Worm (Caenorhabditis elegans) whole organism, young adult: ENCODE data around the gene F46B6.12.

ENCODE experiments used
- B0019.2 ChIP-seq: fragments of 200-800 bp; sonication (Bioruptor generic); conservative IDR thresholded peaks from 2 replicates; pipeline ENCODE4 v1.3.6; 2022; ENCODE audit warnings: missing genetic modification reagents, missing genetic modification characterization, missing compliant biosample characterization
- B0035.1 ChIP-seq: sonication (generic microtip); optimal IDR thresholded peaks from 2 replicates; lab custom pipeline; 2016; ENCODE audit warnings: missing genetic modification characterization, mild to moderate bottlenecking, missing compliant biosample characterization, missing genotype, missing genetic modification reagents
- B0261.1 ChIP-seq: sonication (generic microtip); optimal IDR thresholded peaks from 2 replicates; lab custom pipeline; 2016; ENCODE audit warnings: mild to moderate bottlenecking, missing genetic modification characterization, moderate library complexity, missing compliant biosample characterization
- C17E4.6 ChIP-seq: fragments of 200-800 bp; sonication (Bioruptor generic); IDR thresholded peaks from 2 replicates; pipeline ENCODE4 v1.3.6; 2022; ENCODE audit warnings: missing genetic modification reagents, missing genetic modification characterization, missing compliant biosample characterization
- F37B4.10 ChIP-seq: fragments of 200-800 bp; sonication (Bioruptor generic); IDR thresholded peaks from 2 replicates; pipeline ENCODE4 v1.3.6; 2022; ENCODE audit warnings: missing genetic modification characterization, missing compliant biosample characterization
- F39B2.1 ChIP-seq: fragments of 200-800 bp; sonication (Bioruptor generic); IDR thresholded peaks from 2 replicates; pipeline ENCODE4 v1.3.6; 2022; ENCODE audit warnings: missing genetic modification reagents, missing genetic modification characterization, missing compliant biosample characterization
- F52B5.7 ChIP-seq: sonication (generic microtip); optimal IDR thresholded peaks from 2 replicates; lab custom pipeline; 2016; ENCODE audit warnings: mild to moderate bottlenecking, missing genetic modification characterization, missing compliant biosample characterization
- F57C9.4 ChIP-seq: sonication (generic microtip); optimal IDR thresholded peaks from 2 replicates; lab custom pipeline; 2017; ENCODE audit warnings: mild to moderate bottlenecking, missing genetic modification characterization, missing compliant biosample characterization
- K12H6.12 ChIP-seq: fragments of 200-800 bp; sonication (Bioruptor generic); optimal IDR thresholded peaks from 2 replicates; lab custom pipeline; 2018; ENCODE audit warnings: mild to moderate bottlenecking, missing genetic modification characterization, missing compliant biosample characterization
- Y53G8AR.9 ChIP-seq: fragments of 200-800 bp; sonication (Bioruptor generic); conservative IDR thresholded peaks from 2 replicates; pipeline ENCODE4 v1.3.6; 2022; ENCODE audit warnings: missing genetic modification reagents, missing genetic modification characterization, missing compliant biosample characterization
- ZK185.1 ChIP-seq: sonication (generic microtip); optimal IDR thresholded peaks from 2 replicates; lab custom pipeline; 2016; ENCODE audit warnings: mild to moderate bottlenecking, missing genetic modification characterization, missing compliant biosample characterization; ENCODE audit not compliant: poor library complexity, severe bottlenecking
- ama-1 ChIP-seq, 3 experiments: fragments of 150-350 bp in 1 of 3; sonication (generic microtip) in 2 of 3; optimal IDR thresholded peaks; 2 replicates each; lab custom pipeline; 2014 to 2018; ENCODE audit warnings: missing biosample characterization in 2 of 3, missing genetic modification characterization in 2 of 3, missing genetic modification reagents in 2 of 3
- athp-1 ChIP-seq: sonication (generic microtip); optimal IDR thresholded peaks from 2 replicates; lab custom pipeline; 2017; ENCODE audit warnings: mild to moderate bottlenecking, missing genetic modification characterization, missing compliant biosample characterization
- attf-6 ChIP-seq: fragments of 200-800 bp; sonication (Bioruptor generic); IDR thresholded peaks from 2 replicates; pipeline ENCODE4 v1.3.6; 2022; ENCODE audit warnings: missing genetic modification reagents, missing genetic modification characterization, missing compliant biosample characterization
- bed-2 ChIP-seq: fragments of 200-800 bp; sonication (Bioruptor generic); IDR thresholded peaks from 2 replicates; pipeline ENCODE4 v1.3.6; 2022; ENCODE audit warnings: missing genetic modification reagents, missing genetic modification characterization, missing compliant biosample characterization
- cebp-1 ChIP-seq, 2 experiments: fragments of 200-800 bp in 1 of 2; sonication (Bioruptor generic) in 1 of 2; sonication (generic microtip) in 1 of 2; IDR thresholded peaks in 1 of 2; optimal IDR thresholded peaks in 1 of 2; 2 replicates each; pipeline versions ENCODE4 v1.3.6 to Lab custom; 2017 to 2022; ENCODE audit warnings: missing compliant biosample characterization in 2 of 2, missing genetic modification characterization in 2 of 2, mild to moderate bottlenecking in 1 of 2, missing genetic modification reagents in 1 of 2, moderate library complexity in 1 of 2
- cebp-2 ChIP-seq: fragments of 200-800 bp; sonication (Bioruptor generic); IDR thresholded peaks from 2 replicates; pipeline ENCODE4 v1.3.6; 2022; ENCODE audit warnings: missing genetic modification characterization, missing compliant biosample characterization
- ceh-91 ChIP-seq: fragments of 200-800 bp; sonication (Bioruptor generic); IDR thresholded peaks from 2 replicates; pipeline ENCODE4 v1.3.6; 2022; ENCODE audit warnings: missing genetic modification reagents, missing genetic modification characterization, missing compliant biosample characterization
- chd-7 ChIP-seq: sonication (generic microtip); optimal IDR thresholded peaks from 2 replicates; lab custom pipeline; 2016; ENCODE audit warnings: mild to moderate bottlenecking, missing genetic modification characterization, moderate library complexity, missing compliant biosample characterization
- dox-1 ChIP-seq: fragments of 200-800 bp; sonication (Bioruptor generic); IDR thresholded peaks from 2 replicates; pipeline ENCODE4 v1.3.6; 2022; ENCODE audit warnings: missing genetic modification reagents, missing genetic modification characterization, missing compliant biosample characterization
- dpff-1 ChIP-seq: sonication (generic microtip); optimal IDR thresholded peaks from 2 replicates; lab custom pipeline; 2017; ENCODE audit warnings: mild to moderate bottlenecking, missing genetic modification characterization, missing compliant biosample characterization
- egrh-3 ChIP-seq: fragments of 200-800 bp; sonication (Bioruptor generic); IDR thresholded peaks from 2 replicates; pipeline ENCODE4 v1.3.6; 2022; ENCODE audit warnings: missing genetic modification reagents, missing genetic modification characterization, missing compliant biosample characterization
- ekl-4 ChIP-seq: fragments of 200-800 bp; sonication (Bioruptor generic); IDR thresholded peaks from 2 replicates; pipeline ENCODE4 v1.3.6; 2022; ENCODE audit warnings: missing genetic modification reagents, missing genetic modification characterization, missing compliant biosample characterization
- hmg-1.2 ChIP-seq: fragments of 200-800 bp; sonication (Bioruptor generic); IDR thresholded peaks from 2 replicates; pipeline ENCODE4 v1.3.6; 2022; ENCODE audit warnings: missing genetic modification reagents, missing genetic modification characterization, missing compliant biosample characterization
- lin-40 ChIP-seq: sonication (generic microtip); optimal IDR thresholded peaks from 2 replicates; lab custom pipeline; 2016; ENCODE audit warnings: missing genetic modification characterization, mild to moderate bottlenecking, missing compliant biosample characterization, missing genotype, missing genetic modification reagents
- madf-3 ChIP-seq: fragments of 200-800 bp; sonication (Bioruptor generic); IDR thresholded peaks from 2 replicates; pipeline ENCODE4 v1.3.6; 2022; ENCODE audit warnings: missing genetic modification reagents, missing genetic modification characterization, missing compliant biosample characterization
- madf-6 ChIP-seq: fragments of 200-800 bp; sonication (Bioruptor generic); IDR thresholded peaks from 2 replicates; pipeline ENCODE4 v1.3.6; 2022; ENCODE audit warnings: missing genetic modification reagents, missing genetic modification characterization, missing compliant biosample characterization
- mes-4 ChIP-seq: sonication (generic microtip); optimal IDR thresholded peaks from 2 replicates; lab custom pipeline; 2016; ENCODE audit warnings: missing genotype, missing genetic modification characterization, missing compliant biosample characterization
- nfya-1 ChIP-seq: sonication (generic microtip); optimal IDR thresholded peaks from 2 replicates; lab custom pipeline; 2017; ENCODE audit warnings: antibody characterized with exemption, missing compliant biosample characterization, missing genetic modification characterization, borderline replicate concordance; ENCODE audit not compliant: insufficient read depth
- nfya-2 ChIP-seq: fragments of 200-800 bp; sonication (Bioruptor generic); IDR thresholded peaks from 2 replicates; pipeline ENCODE4 v1.3.6; 2022; ENCODE audit warnings: missing genetic modification reagents, missing genetic modification characterization, missing compliant biosample characterization
- nhr-120 ChIP-seq: fragments of 200-800 bp; sonication (Bioruptor generic); IDR thresholded peaks from 2 replicates; pipeline ENCODE4 v1.3.6; 2022; ENCODE audit warnings: missing genetic modification characterization, missing compliant biosample characterization
- nhr-27 ChIP-seq: fragments of 200-800 bp; sonication (Bioruptor generic); optimal IDR thresholded peaks from 2 replicates; lab custom pipeline; 2018; ENCODE audit warnings: mild to moderate bottlenecking, missing genetic modification characterization, moderate library complexity, missing compliant biosample characterization
- nhr-80 ChIP-seq: sonication (generic microtip); optimal IDR thresholded peaks from 2 replicates; lab custom pipeline; 2016; ENCODE audit warnings: missing genetic modification characterization, missing compliant biosample characterization
- pbrm-1 ChIP-seq: fragments of 200-800 bp; sonication (Bioruptor generic); IDR thresholded peaks from 2 replicates; pipeline ENCODE4 v1.3.6; 2022; ENCODE audit warnings: missing genetic modification reagents, missing genetic modification characterization, missing compliant biosample characterization
- rcor-1 ChIP-seq: fragments of 200-800 bp; sonication (Bioruptor generic); IDR thresholded peaks from 2 replicates; pipeline ENCODE4 v1.3.6; 2022; ENCODE audit warnings: missing genetic modification reagents, missing genetic modification characterization, missing compliant biosample characterization
- repo-1 ChIP-seq: sonication (generic microtip); optimal IDR thresholded peaks from 2 replicates; lab custom pipeline; 2017; ENCODE audit warnings: mild to moderate bottlenecking, missing genetic modification characterization, missing compliant biosample characterization
- sptf-2 ChIP-seq: fragments of 200-800 bp; sonication (Bioruptor generic); optimal IDR thresholded peaks from 2 replicates; lab custom pipeline; 2018; ENCODE audit warnings: mild to moderate bottlenecking, missing genetic modification characterization, missing compliant biosample characterization
- ztf-22 ChIP-seq: fragments of 200-800 bp; sonication (Bioruptor generic); optimal IDR thresholded peaks from 2 replicates; lab custom pipeline; 2018; ENCODE audit warnings: mild to moderate bottlenecking, missing genetic modification characterization, moderate library complexity, missing compliant biosample characterization
- ztf-26 ChIP-seq: sonication (generic microtip); optimal IDR thresholded peaks from 2 replicates; lab custom pipeline; 2017; ENCODE audit warnings: missing genetic modification characterization, missing compliant biosample characterization
- ztf-6 ChIP-seq: fragments of 200-800 bp; sonication (Bioruptor generic); IDR thresholded peaks from 2 replicates; pipeline ENCODE4 v1.3.6; 2022; ENCODE audit warnings: missing genetic modification reagents, missing genetic modification characterization, missing compliant biosample characterization

Gene F46B6.12

ce11 chrV:9740858-9741257, 34.8 kb downstream of the F46B6.12 start, which contains the start of gene sta-2:
sta-2 (plus strand) TSS chrV:9741206.
- no peak for TF ChIP-seq nfya-1 (tag; lab: Kevin White, UChicago)
- peak; percentile 27 for TF ChIP-seq lin-40
- TF ChIP-seq, all 124 proteins: peak for 1

DNA sequence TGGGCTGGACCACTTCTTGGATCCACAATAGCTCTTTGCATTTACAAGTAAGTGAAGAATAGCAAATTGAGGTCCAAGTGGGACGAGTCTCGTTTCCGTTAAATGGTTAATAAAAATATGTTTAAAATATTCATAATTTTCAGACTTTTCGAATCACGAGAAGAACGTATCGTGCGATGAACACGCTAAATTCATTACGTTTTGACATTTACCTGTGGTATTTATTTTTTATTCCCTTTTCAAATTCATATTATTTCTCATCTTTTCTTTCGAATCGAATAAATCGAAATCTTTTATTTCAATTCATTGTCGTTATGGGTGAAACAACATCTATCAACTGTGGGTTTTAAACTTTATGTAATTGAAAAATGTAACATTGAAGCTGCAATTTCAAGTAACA, 36.2 kb downstream of the F46B6.12 start, which contains the start of gene marc-1:
Gene marc-1 (plus strand): TSS at position 301 of the 400 bp plus-strand sequence.
- no peak for TF ChIP-seq dox-1
- TF ChIP-seq nhr-27: no peak
- TF ChIP-seq bed-2: no peak
- TF ChIP-seq Y53G8AR.9 (GFP tag; lab: Robert Waterston, UW): no peak
- no peak for TF ChIP-seq pbrm-1 (GFP tag; lab: Robert Waterston, UW)
- no peak for TF ChIP-seq C17E4.6 (GFP tag; lab: Robert Waterston, UW)
- TF ChIP-seq mes-4 (tag; lab: Kevin White, UChicago): no peak
- TF ChIP-seq hmg-1.2 (GFP tag; lab: Robert Waterston, UW): no peak
- TF ChIP-seq attf-6 (GFP tag; lab: Robert Waterston, UW): no peak
- TF ChIP-seq ztf-22: no peak
- TF ChIP-seq chd-7 (tag; lab: Kevin White, UChicago): no peak
- TF ChIP-seq B0035.1 (tag; lab: Kevin White, UChicago): no peak
- TF ChIP-seq repo-1 (tag; lab: Kevin White, UChicago): no peak
- TF ChIP-seq B0261.1 (tag; lab: Kevin White, UChicago): no peak
- TF ChIP-seq athp-1 (tag; lab: Kevin White, UChicago): no peak
- TF ChIP-seq egrh-3: no peak
- no peak for TF ChIP-seq F57C9.4 (tag; lab: Kevin White, UChicago)
- TF ChIP-seq rcor-1: no peak
- TF ChIP-seq F39B2.1 (GFP tag; lab: Robert Waterston, UW): no peak
- TF ChIP-seq madf-3 (GFP tag; lab: Robert Waterston, UW): no peak
- TF ChIP-seq, all 124 proteins: peak for 0

DNA sequence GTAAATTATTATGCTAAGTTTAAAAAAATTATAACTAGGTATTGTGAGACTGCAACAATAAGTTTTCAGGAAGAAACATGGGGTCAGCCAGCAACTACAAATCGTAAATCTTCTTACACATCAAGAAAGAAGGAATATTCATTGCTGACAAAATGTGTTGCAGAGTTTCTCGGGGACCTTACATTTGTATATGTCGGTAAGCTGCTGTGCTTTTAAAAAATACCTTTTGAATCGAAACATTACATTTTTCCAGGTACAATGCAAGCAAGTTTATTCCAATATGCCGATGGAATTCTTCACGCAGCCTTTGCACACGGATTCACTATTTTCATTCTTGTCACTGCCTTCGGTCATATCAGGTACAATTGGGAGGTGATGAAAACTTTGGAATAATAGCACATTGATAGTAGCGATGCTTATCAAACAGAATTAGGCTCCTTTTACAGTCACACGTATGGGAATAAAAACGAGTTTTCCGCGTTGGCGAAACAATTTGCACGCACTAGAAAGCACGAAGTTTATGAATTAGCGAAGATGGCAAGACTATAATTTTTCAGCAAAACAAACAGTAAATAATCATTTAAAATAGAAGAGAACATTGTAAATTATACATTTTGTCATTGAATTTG, 37.4 kb downstream of the F46B6.12 start:
- TF ChIP-seq nhr-120: no peak
- no peak for TF ChIP-seq ztf-6 (GFP tag; lab: Robert Waterston, UW)
- TF ChIP-seq F39B2.1 (GFP tag; lab: Robert Waterston, UW): no peak
- no peak for TF ChIP-seq K12H6.12 (tag; lab: Kevin White, UChicago)
- no peak for TF ChIP-seq F52B5.7
- no peak for TF ChIP-seq F37B4.10 (GFP tag; lab: Robert Waterston, UW)
- no peak for TF ChIP-seq cebp-1 (GFP tag; IDR thresholded peaks at IDR 0.05; lab: Robert Waterston, UW)
- no peak for TF ChIP-seq cebp-1 (tag; optimal IDR thresholded peaks at IDR 0.05; lab: Kevin White, UChicago)
- TF ChIP-seq nhr-80 (tag; lab: Kevin White, UChicago): peak; percentile 48

DNA sequence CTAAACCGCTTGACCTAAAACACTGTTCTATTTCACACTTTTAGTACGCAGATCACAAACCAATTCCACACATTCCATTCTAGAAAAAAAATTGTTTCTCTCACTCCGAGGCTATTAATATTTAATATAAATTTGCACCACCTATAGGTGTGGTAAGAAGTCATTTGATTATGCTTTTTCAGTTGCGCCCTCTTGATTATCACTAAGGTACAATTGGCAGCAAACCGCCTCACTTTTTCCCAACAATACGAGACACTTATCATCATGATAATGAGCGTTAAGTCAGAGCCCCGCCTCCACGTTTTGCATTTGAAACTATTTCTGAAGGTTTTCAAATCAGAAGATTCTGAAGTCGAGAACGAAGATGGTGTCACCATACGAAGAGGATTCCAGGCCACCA, 38.3 kb downstream of the F46B6.12 start, which contains the start of gene aqp-4:
Gene aqp-4 (plus strand): TSS at position 270 of the 400 bp plus-strand sequence.
- peak; percentile 64 for TF ChIP-seq nhr-80 (tag; lab: Kevin White, UChicago)
- TF ChIP-seq B0261.1 (tag; lab: Kevin White, UChicago): no peak

- TF ChIP-seq ama-1 (optimal IDR thresholded peaks at IDR 0.05; lab: Kevin White, UChicago): no peak
- TF ChIP-seq ama-1 (GFP tag; optimal IDR thresholded peaks at IDR 0.05; lab: Kevin White, UChicago): peak in 1 of 2 experiments; percentile 61
- TF ChIP-seq ceh-91 (GFP tag; lab: Robert Waterston, UW): 0 out of 2 replicates have a peak, but pooled peaks have one; percentile 11
- peak; percentile 15 for TF ChIP-seq ZK185.1
- TF ChIP-seq nhr-80 (tag; lab: Kevin White, UChicago): no peak
- 0 out of 2 replicates have a peak, but pooled peaks have one; percentile 29 for TF ChIP-seq ekl-4 (GFP tag; lab: Robert Waterston, UW)
- TF ChIP-seq dpff-1 (tag; lab: Kevin White, UChicago): peak; percentile 3
- no peak for TF ChIP-seq madf-6 (GFP tag; lab: Robert Waterston, UW)
- peak; percentile 18 for TF ChIP-seq lin-40
- peak; percentile 55 for TF ChIP-seq ztf-26 (tag; lab: Kevin White, UChicago)
- no peak for TF ChIP-seq nfya-2 (GFP tag; lab: Robert Waterston, UW)
- TF ChIP-seq repo-1 (tag; lab: Kevin White, UChicago): peak; percentile 53
- TF ChIP-seq chd-7 (tag; lab: Kevin White, UChicago): peak; percentile 24
- no peak for TF ChIP-seq ztf-6 (GFP tag; lab: Robert Waterston, UW)
- no peak for TF ChIP-seq cebp-2 (GFP tag; lab: Robert Waterston, UW)
- TF ChIP-seq sptf-2 (GFP tag; lab: Kevin White, UChicago): no peak
- TF ChIP-seq B0019.2 (GFP tag; lab: Robert Waterston, UW): no peak
Observed at ce11 chrV:9733920-9734454, 41.6 kb downstream of the F46B6.12 start, which contains the start of gene cal-7. cal-7 (plus strand) TSS chrV:9734103.
